Worm (Caenorhabditis elegans) whole organism, L4 larva: ENCODE results near the gene F29A7.4.

Experiments
- F37D6.2 ChIP-seq: sonication (generic microtip); optimal IDR thresholded peaks from 2 replicates; lab custom pipeline; 2016; ENCODE audit warnings: mild to moderate bottlenecking, missing genetic modification characterization, missing compliant biosample characterization
- F44E2.7 ChIP-seq: fragments of 200-800 bp; sonication (Bioruptor generic); IDR thresholded peaks from 2 replicates; pipeline ENCODE4 v2.1.2; 2022; ENCODE audit warnings: missing genetic modification characterization, missing compliant biosample characterization
- R02D3.7 ChIP-seq: fragments of 150-350 bp; sonication (generic microtip); optimal IDR thresholded peaks from 3 replicates; lab custom pipeline; 2014; ENCODE audit warnings: missing biosample characterization, missing genetic modification characterization
- T20F7.1 ChIP-seq: fragments of 200-800 bp; sonication (Bioruptor generic); optimal IDR thresholded peaks from 2 replicates; lab custom pipeline; 2018; ENCODE audit warnings: mild to moderate bottlenecking, missing genetic modification characterization, missing compliant biosample characterization
- T26A8.4 ChIP-seq: fragments of 200-800 bp; sonication (Bioruptor generic); IDR thresholded peaks from 2 replicates; pipeline ENCODE4 v1.3.6; 2022; ENCODE audit warnings: missing genetic modification characterization, missing compliant biosample characterization
- Y48G9A.11 ChIP-seq: fragments of 200-800 bp; sonication (Bioruptor generic); IDR thresholded peaks from 2 replicates; pipeline ENCODE4 v1.3.6; 2022; ENCODE audit warnings: missing genetic modification reagents, missing genetic modification characterization, missing compliant biosample characterization
- Y5F2A.4 ChIP-seq: fragments of 200-800 bp; sonication (Bioruptor generic); optimal IDR thresholded peaks from 2 replicates; lab custom pipeline; 2018; ENCODE audit warnings: mild to moderate bottlenecking, missing genetic modification characterization, missing compliant biosample characterization
- aha-1 ChIP-seq: fragments of 150-350 bp; peaks from one replicate; lab custom pipeline; 2014; ENCODE audit warnings: missing biosample characterization, missing genetic modification characterization
- ceh-62 ChIP-seq: sonication (generic microtip); optimal IDR thresholded peaks from 2 replicates; lab custom pipeline; 2017; ENCODE audit warnings: missing biosample characterization, missing genetic modification characterization
- ctbp-1 ChIP-seq: fragments of 200-800 bp; sonication (Bioruptor generic); IDR thresholded peaks from 2 replicates; pipeline ENCODE4 v1.3.6; 2022; ENCODE audit warnings: missing genetic modification reagents, missing genetic modification characterization, missing compliant biosample characterization
- daf-12 ChIP-seq: fragments of 150-350 bp; optimal IDR thresholded peaks from 2 replicates; lab custom pipeline; 2014; ENCODE audit warnings: missing biosample characterization, missing genetic modification reagents, missing genetic modification characterization
- dmd-6 ChIP-seq: fragments of 200-800 bp; sonication (Bioruptor generic); IDR thresholded peaks from 2 replicates; pipeline ENCODE4 v1.3.6; 2022; ENCODE audit warnings: missing genetic modification reagents, missing genetic modification characterization, missing compliant biosample characterization
- dmd-8 ChIP-seq: fragments of 200-800 bp; sonication (Bioruptor generic); IDR thresholded peaks from 2 replicates; pipeline ENCODE4 v1.3.6; 2022; ENCODE audit warnings: missing genetic modification characterization, missing compliant biosample characterization
- dpl-1 ChIP-seq: fragments of 150-350 bp; optimal IDR thresholded peaks from 2 replicates; lab custom pipeline; 2014; ENCODE audit warnings: missing biosample characterization, missing genetic modification reagents, missing genetic modification characterization
- egl-43 ChIP-seq: fragments of 200-800 bp; sonication (Bioruptor generic); IDR thresholded peaks from 2 replicates; pipeline ENCODE4 v1.3.6; 2022; ENCODE audit warnings: missing genetic modification reagents, missing genetic modification characterization, missing compliant biosample characterization
- fkh-10 ChIP-seq: fragments of 150-350 bp; optimal IDR thresholded peaks from 2 replicates; lab custom pipeline; 2014; ENCODE audit warnings: missing biosample characterization, missing genetic modification reagents, missing genetic modification characterization
- hif-1 ChIP-seq, 2 experiments: sonication (generic microtip); optimal IDR thresholded peaks; 2 replicates each; lab custom pipeline; 2016 to 2017; ENCODE audit warnings: missing compliant biosample characterization in 2 of 2, missing genetic modification characterization in 2 of 2, missing genetic modification reagents in 2 of 2, missing genotype in 2 of 2, mild to moderate bottlenecking in 1 of 2
- hlh-11 ChIP-seq: fragments of 200-800 bp; sonication (Bioruptor generic); optimal IDR thresholded peaks from 2 replicates; lab custom pipeline; 2018; ENCODE audit warnings: mild to moderate bottlenecking, missing genetic modification characterization, missing compliant biosample characterization
- hmg-1.1 ChIP-seq: fragments of 200-800 bp; sonication (Bioruptor generic); IDR thresholded peaks from 2 replicates; pipeline ENCODE4 v1.3.6; 2022; ENCODE audit warnings: missing genetic modification reagents, missing genetic modification characterization, missing compliant biosample characterization
- jun-1 ChIP-seq: fragments of 150-350 bp; optimal IDR thresholded peaks from 2 replicates; lab custom pipeline; 2014; ENCODE audit warnings: missing biosample characterization, missing genetic modification reagents, missing genetic modification characterization
- lim-7 ChIP-seq: fragments of 200-800 bp; sonication (Bioruptor generic); IDR thresholded peaks from 2 replicates; pipeline ENCODE4 v1.3.6; 2022; ENCODE audit warnings: missing genetic modification characterization, missing compliant biosample characterization
- lin-29 ChIP-seq: fragments of 200-800 bp; sonication (Bioruptor generic); IDR thresholded peaks from 2 replicates; pipeline ENCODE4 v1.3.6; 2022; ENCODE audit warnings: missing genetic modification reagents, missing genetic modification characterization, missing compliant biosample characterization
- madf-9 ChIP-seq: fragments of 200-800 bp; sonication (Bioruptor generic); conservative IDR thresholded peaks from 2 replicates; pipeline ENCODE4 v1.3.6; 2022; ENCODE audit warnings: missing genetic modification reagents, missing genetic modification characterization, missing compliant biosample characterization
- nhr-11 ChIP-seq: fragments of 150-350 bp; optimal IDR thresholded peaks from 2 replicates; lab custom pipeline; 2014; ENCODE audit warnings: missing biosample characterization, missing genetic modification characterization
- nhr-111 ChIP-seq: fragments of 200-800 bp; sonication (Bioruptor generic); optimal IDR thresholded peaks from 2 replicates; lab custom pipeline; 2018; ENCODE audit warnings: mild to moderate bottlenecking, missing genetic modification characterization, missing compliant biosample characterization
- nhr-41 ChIP-seq: fragments of 200-800 bp; sonication (Bioruptor generic); IDR thresholded peaks from 2 replicates; pipeline ENCODE4 v1.3.6; 2022; ENCODE audit warnings: missing genetic modification reagents, missing genetic modification characterization, missing compliant biosample characterization
- nhr-48 ChIP-seq: sonication (generic microtip); optimal IDR thresholded peaks from 2 replicates; lab custom pipeline; 2016; ENCODE audit warnings: mild to moderate bottlenecking, missing genetic modification characterization, missing compliant biosample characterization
- nhr-6 ChIP-seq: fragments of 150-350 bp; optimal IDR thresholded peaks from 2 replicates; lab custom pipeline; 2014; ENCODE audit warnings: missing biosample characterization, missing genetic modification characterization
- pha-4 ChIP-seq, 2 experiments: fragments of 150-350 bp in 1 of 2; fragments of 200-800 bp in 1 of 2; sonication (Bioruptor generic) in 1 of 2; IDR thresholded peaks in 1 of 2; optimal IDR thresholded peaks in 1 of 2; 2 replicates each; pipeline versions ENCODE4 v1.3.6 to Lab custom; 2014 to 2022; ENCODE audit warnings: missing genetic modification characterization in 2 of 2, missing genetic modification reagents in 2 of 2, missing biosample characterization in 1 of 2, missing compliant biosample characterization in 1 of 2
- php-3 ChIP-seq: fragments of 200-800 bp; sonication (Bioruptor generic); IDR thresholded peaks from 2 replicates; pipeline ENCODE4 v1.3.6; 2022; ENCODE audit warnings: missing genetic modification reagents, missing genetic modification characterization, missing compliant biosample characterization
- saeg-2 ChIP-seq: fragments of 200-800 bp; sonication (Bioruptor generic); IDR thresholded peaks from 2 replicates; pipeline ENCODE4 v1.3.6; 2022; ENCODE audit warnings: missing genetic modification reagents, missing genetic modification characterization, missing compliant biosample characterization
- set-16 ChIP-seq: fragments of 200-800 bp; sonication (Bioruptor generic); IDR thresholded peaks from 2 replicates; pipeline ENCODE4 v1.3.6; 2022; ENCODE audit warnings: missing genetic modification reagents, missing genetic modification characterization, missing compliant biosample characterization
- skn-1 ChIP-seq: fragments of 150-350 bp; optimal IDR thresholded peaks from 2 replicates; lab custom pipeline; 2014; ENCODE audit warnings: missing biosample characterization, missing genetic modification characterization
- spr-1 ChIP-seq: sonication (generic microtip); optimal IDR thresholded peaks from 2 replicates; lab custom pipeline; 2016; ENCODE audit warnings: mild to moderate bottlenecking, missing genetic modification characterization, missing compliant biosample characterization
- unc-130 ChIP-seq: sonication (generic microtip); optimal IDR thresholded peaks from 2 replicates; lab custom pipeline; 2016; ENCODE audit warnings: missing genetic modification reagents, missing genetic modification characterization, missing compliant biosample characterization
- unc-62 ChIP-seq, 3 experiments: fragments of 150-350 bp in 1 of 3; sonication (generic microtip); optimal IDR thresholded peaks in 2 of 3; peaks in 1 of 3; 1 replicate in 1 of 3; 2 replicates in 2 of 3; lab custom pipeline; 2014 to 2017; ENCODE audit warnings: missing biosample characterization in 3 of 3, missing genetic modification characterization in 3 of 3, missing genetic modification reagents in 3 of 3, missing genotype in 1 of 3
- vab-7 ChIP-seq: fragments of 200-800 bp; sonication (Bioruptor generic); IDR thresholded peaks from 2 replicates; pipeline ENCODE4 v1.3.6; 2022; ENCODE audit warnings: missing genetic modification reagents, missing genetic modification characterization, missing compliant biosample characterization
- zip-11 ChIP-seq: fragments of 200-800 bp; sonication (Bioruptor generic); IDR thresholded peaks from 2 replicates; pipeline ENCODE4 v1.3.6; 2022; ENCODE audit warnings: missing genetic modification characterization, missing compliant biosample characterization

Gene F29A7.4

ce11 chrII:2736156-2736728 lies 13.6 kb upstream of the F29A7.4 start, which contains the start of gene T05A8.8 (continued):
- TF ChIP-seq dmd-8 (GFP tag; lab: Robert Waterston, UW): 0 out of 2 replicates have a peak, but pooled peaks have one; percentile 5
- TF ChIP-seq nhr-6: no peak
- no peak for TF ChIP-seq F44E2.7 (GFP tag; lab: Robert Waterston, UW)
- no peak for TF ChIP-seq Y48G9A.11
- TF ChIP-seq T26A8.4 (GFP tag; lab: Robert Waterston, UW): no peak
- no peak for TF ChIP-seq Y5F2A.4 (GFP tag; lab: Kevin White, UChicago)
- TF ChIP-seq daf-12: no peak
- no peak for TF ChIP-seq R02D3.7 (tag; lab: Kevin White, UChicago)
- TF ChIP-seq spr-1 (tag; lab: Kevin White, UChicago): no peak
- no peak for TF ChIP-seq nhr-48 (tag; lab: Kevin White, UChicago)
- no peak for TF ChIP-seq skn-1
- no peak for TF ChIP-seq dmd-6
- no peak for TF ChIP-seq fkh-10 (GFP tag; lab: Kevin White, UChicago)
- TF ChIP-seq php-3 (GFP tag; lab: Robert Waterston, UW): no peak
- TF ChIP-seq ceh-62 (tag; lab: Kevin White, UChicago): no peak
- TF ChIP-seq nhr-111 (GFP tag; lab: Kevin White, UChicago): no peak
- no peak for TF ChIP-seq jun-1 (tag; lab: Kevin White, UChicago)
- TF ChIP-seq, all 104 proteins: peak for 10

ce11 chrII:2736938-2737337 lies 12.9 kb upstream of the F29A7.4 start:
- no peak for TF ChIP-seq vab-7 (GFP tag; lab: Robert Waterston, UW)
- TF ChIP-seq php-3 (GFP tag; lab: Robert Waterston, UW): 0 out of 2 replicates have a peak, but pooled peaks have one; percentile 12
- 0 out of 2 replicates have a peak, but pooled peaks have one; percentile 19 for TF ChIP-seq lin-29 (GFP tag; lab: Robert Waterston, UW)
- TF ChIP-seq set-16 (GFP tag; lab: Robert Waterston, UW): peak; percentile 82
- peak; percentile 34; the same call in 1 of the 2 replicates for TF ChIP-seq lim-7 (GFP tag; lab: Robert Waterston, UW)

ce11 chrII:2739619-2740018 lies 10.2 kb upstream of the F29A7.4 start, which contains the start of gene T05A8.6:
TSS of gene T05A8.6 (minus strand) at chrII:2739719.
- TF ChIP-seq nhr-41 (GFP tag; lab: Robert Waterston, UW) (no peak), unc-130 (GFP tag; lab: Kevin White, UChicago) (no peak)

- TF ChIP-seq dmd-8 (GFP tag; lab: Robert Waterston, UW): no peak
- peak; percentile 16 for TF ChIP-seq aha-1 (tag; lab: Kevin White, UChicago)
- peak; percentile 96 for TF ChIP-seq set-16 (GFP tag; lab: Robert Waterston, UW)
- TF ChIP-seq nhr-48 (tag; lab: Kevin White, UChicago): no peak
- 0 out of 2 replicates have a peak, but pooled peaks have one; percentile 24 for TF ChIP-seq saeg-2
These were observed 8.4 kb upstream of the F29A7.4 start for ce11 chrII:2741405-2741804.

ce11 chrII:2742251-2742650 lies 7.5 kb upstream of the F29A7.4 start, which contains the start of gene T05A8.7:
TSS of gene T05A8.7 (minus strand) at chrII:2742351.
- TF ChIP-seq Y48G9A.11 (no peak), unc-62 (GFP tag; optimal IDR thresholded peaks at IDR 0.05 in 1 of 2; lab: Kevin White, UChicago) (peak in 1 of 2 experiments; percentile 51), unc-62 (tag; optimal IDR thresholded peaks at IDR 0.05; lab: Kevin White, UChicago) (no peak), zip-11 (GFP tag; lab: Robert Waterston, UW) (no peak), T20F7.1 (no peak), dpl-1 (GFP tag; lab: Kevin White, UChicago) (no peak)

ce11 chrII:2747956-2748621 lies 1.7 kb upstream of the F29A7.4 start:
- TF ChIP-seq madf-9 (GFP tag; lab: Robert Waterston, UW) (no peak), unc-62 (GFP tag; optimal IDR thresholded peaks at IDR 0.05 in 1 of 2; lab: Kevin White, UChicago) (peak in 1 of 2 experiments; percentile 99), unc-62 (tag; optimal IDR thresholded peaks at IDR 0.05; lab: Kevin White, UChicago) (no peak), egl-43 (GFP tag; lab: Robert Waterston, UW) (peak; percentile 33; the same call in 1 of the 2 replicates), ctbp-1 (GFP tag; lab: Robert Waterston, UW) (peak; percentile 60; the same call in 1 of the 2 replicates), hlh-11 (tag; lab: Kevin White, UChicago) (peak; percentile 27), hif-1 (tag; optimal IDR thresholded peaks at IDR 0.05; lab: Kevin White, UChicago) (peak in 1 of 2 experiments; percentile 33), pha-4 (GFP tag; IDR thresholded peaks at IDR 0.05; lab: Robert Waterston, UW) (no peak), pha-4 (tag; optimal IDR thresholded peaks at IDR 0.05; lab: Kevin White, UChicago) (no peak), hmg-1.1 (peak; percentile 55; the same call in 1 of the 2 replicates), F37D6.2 (tag; lab: Kevin White, UChicago) (peak; percentile 67), fkh-10 (GFP tag; lab: Kevin White, UChicago) (peak; percentile 75), nhr-11 (peak; percentile 47), dpl-1 (GFP tag; lab: Kevin White, UChicago) (peak; percentile 5)
